Worm (Caenorhabditis elegans): ENCODE data around the gene mans-4.
A peak's percentile ranks its signal among the peaks of the same experiment; 100 is the strongest.

Gene mans-4

DNA sequence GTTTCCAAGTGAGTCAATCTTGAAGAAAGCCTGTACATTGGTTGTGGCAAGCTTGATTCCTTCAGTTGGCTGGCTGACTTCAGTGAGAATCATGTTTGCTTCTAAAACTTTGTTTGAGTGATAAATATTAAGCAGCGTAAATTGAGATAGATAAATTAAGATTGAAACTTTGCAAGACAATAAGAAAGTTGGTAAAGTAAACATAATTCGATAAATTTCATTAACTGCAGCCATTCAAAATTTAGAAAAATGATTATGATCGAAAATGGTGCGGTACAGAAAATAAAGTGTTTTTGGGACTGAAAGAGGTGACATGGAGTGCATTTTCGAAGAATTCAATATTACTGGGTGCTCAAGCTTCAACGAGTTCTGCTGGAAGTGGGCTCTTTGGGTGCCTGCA, 17.2 kb upstream of the mans-4 start, which contains the start of gene icln-1:
Gene icln-1, minus strand, starts transcription at position 101 of the 400 bp plus-strand sequence.
- TF ChIP-seq fkh-8 (tag; optimal IDR thresholded peaks at IDR 0.05), result no peak
- no peak for TF ChIP-seq nhr-28 (tag; optimal IDR thresholded peaks at IDR 0.05)
- no peak for TF ChIP-seq lin-13 (GFP tag; optimal IDR thresholded peaks at IDR 0.05)
- TF ChIP-seq zip-4 (GFP tag; optimal IDR thresholded peaks at IDR 0.05), result no peak
- no peak for TF ChIP-seq lir-3 (tag; optimal IDR thresholded peaks at IDR 0.05; ENCODE audit: poor library complexity)
- TF ChIP-seq snpc-4 (tag; optimal IDR thresholded peaks at IDR 0.05), result no peak
- no peak for TF ChIP-seq dpl-1 (GFP tag; optimal IDR thresholded peaks at IDR 0.05)
- TF ChIP-seq pqm-1 (tag; optimal IDR thresholded peaks at IDR 0.05), result no peak
- no peak for TF ChIP-seq elt-2 (tag; optimal IDR thresholded peaks at IDR 0.05)
- no peak for TF ChIP-seq nhr-71 (tag; optimal IDR thresholded peaks at IDR 0.05)
- no peak for TF ChIP-seq nhr-20 (tag; optimal IDR thresholded peaks at IDR 0.05)
- no peak for TF ChIP-seq nhr-84 (tag; optimal IDR thresholded peaks at IDR 0.05)
- no peak for TF ChIP-seq ztf-4 (tag; optimal IDR thresholded peaks at IDR 0.05)
- TF ChIP-seq C04F5.9 (tag; optimal IDR thresholded peaks at IDR 0.05), result no peak
- no peak for TF ChIP-seq unc-86 (tag; optimal IDR thresholded peaks at IDR 0.05)

DNA sequence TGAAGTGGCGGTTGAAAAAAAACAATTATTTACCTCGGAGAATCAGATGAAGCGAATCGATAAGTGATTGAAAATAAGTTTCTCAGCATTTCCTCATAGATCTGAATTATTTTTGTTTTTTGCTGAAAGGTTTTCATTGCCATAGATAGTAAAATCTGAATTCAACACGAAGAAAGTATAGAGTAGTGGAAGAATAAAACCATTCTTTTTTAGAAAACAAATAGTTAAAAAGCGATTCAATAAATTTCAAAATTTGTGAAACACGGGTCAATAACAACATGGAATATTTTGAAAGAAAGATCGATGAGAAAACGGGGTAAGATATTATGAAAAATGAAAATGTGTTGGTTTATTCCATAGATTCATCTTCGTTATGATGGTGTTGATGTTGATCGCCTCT, 16.0 kb upstream of the mans-4 start, which contains the start of gene mrpl-42:
Gene mrpl-42, minus strand, starts transcription at position 101 of the 400 bp plus-strand sequence.
- TF ChIP-seq ztf-11 (tag; optimal IDR thresholded peaks at IDR 0.05), result no peak

DNA sequence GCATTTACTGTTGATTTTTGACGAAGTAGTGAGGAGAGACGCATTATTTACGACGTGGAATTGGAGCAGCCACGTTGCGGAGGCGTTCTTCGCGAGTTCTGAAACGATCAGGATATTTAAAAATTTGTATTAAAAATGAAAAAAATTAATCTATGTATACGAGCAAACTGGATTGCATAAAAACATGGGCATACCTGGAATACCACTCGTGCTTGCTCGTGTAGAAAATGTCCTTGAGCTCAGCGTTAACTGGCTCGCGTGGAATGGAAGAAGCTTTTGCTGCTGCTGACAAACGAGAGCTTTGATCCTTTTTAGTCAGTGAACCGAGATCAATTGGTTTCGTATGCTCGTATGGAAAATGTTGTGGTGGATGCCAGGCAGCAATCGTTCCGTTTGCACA, 15.6 kb upstream of the mans-4 start, which contains the start of gene lpl-1:
Gene lpl-1, minus strand, starts transcription at position 101 of the 400 bp plus-strand sequence.
- TF ChIP-seq nhr-77 (tag; optimal IDR thresholded peaks at IDR 0.05) (no peak), tbx-2 (tag; optimal IDR thresholded peaks at IDR 0.05) (no peak), fkh-8 (tag; optimal IDR thresholded peaks at IDR 0.05) (no peak), C16A3.4 (tag; optimal IDR thresholded peaks at IDR 0.05) (no peak), ama-1 (optimal IDR thresholded peaks at IDR 0.05) (no peak), ceh-63 (GFP tag; optimal IDR thresholded peaks at IDR 0.05) (no peak), nhr-76 (tag; optimal IDR thresholded peaks at IDR 0.05) (no peak), nhr-84 (tag; optimal IDR thresholded peaks at IDR 0.05) (no peak), hpl-2 (GFP tag; optimal IDR thresholded peaks at IDR 0.05) (no peak), zag-1 (tag; optimal IDR thresholded peaks at IDR 0.05) (no peak), irx-1 (tag; optimal IDR thresholded peaks at IDR 0.05) (no peak)

DNA sequence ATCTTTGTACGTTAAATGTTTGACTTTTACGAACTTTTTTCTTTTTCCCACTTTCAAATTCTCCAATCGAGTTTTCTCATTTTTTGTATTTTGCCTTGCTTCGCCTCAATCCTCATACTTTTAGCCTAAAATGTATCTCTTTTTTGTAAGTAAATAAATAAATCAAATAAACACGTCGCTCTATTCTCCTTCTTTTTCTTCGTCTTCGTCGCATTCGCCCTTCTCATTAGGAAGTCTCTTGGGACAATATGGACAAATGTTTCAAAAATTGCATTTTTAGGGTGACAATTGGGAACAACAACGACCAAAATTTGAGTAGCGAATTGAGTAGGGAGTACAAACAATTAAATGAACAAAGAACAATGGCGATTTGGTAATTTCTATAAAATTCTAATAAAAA, 13.6 kb upstream of the mans-4 start:
- TF ChIP-seq fkh-10 (GFP tag; optimal IDR thresholded peaks at IDR 0.05) (peak; percentile 68), nhr-28 (tag; optimal IDR thresholded peaks at IDR 0.05) (no peak), sup-37 (GFP tag; optimal IDR thresholded peaks at IDR 0.05) (no peak), lin-14 (GFP tag; optimal IDR thresholded peaks at IDR 0.05) (peak; percentile 86), zag-1 (tag; optimal IDR thresholded peaks at IDR 0.05) (peak; percentile 2), egl-13 (tag; optimal IDR thresholded peaks at IDR 0.05) (no peak), irx-1 (tag; optimal IDR thresholded peaks at IDR 0.05) (no peak), fkh-8 (tag; optimal IDR thresholded peaks at IDR 0.05) (no peak), hlh-4 (tag; optimal IDR thresholded peaks at IDR 0.05) (no peak), hpl-2 (GFP tag; optimal IDR thresholded peaks at IDR 0.05) (no peak), dpl-1 (GFP tag; optimal IDR thresholded peaks at IDR 0.05) (peak in 1 of 3 experiments; percentile 7), mep-1 (tag; optimal IDR thresholded peaks at IDR 0.05) (peak; percentile 1), egl-27 (tag; optimal IDR thresholded peaks at IDR 0.05) (no peak), efl-1 (optimal IDR thresholded peaks at IDR 0.05) (peak in 1 of 2 experiments; percentile 5), efl-1 (GFP tag; optimal IDR thresholded peaks at IDR 0.05 in 1 of 2) (peak in 1 of 2 experiments; percentile 51), sptf-1 (tag; optimal IDR thresholded peaks at IDR 0.05) (no peak), ztf-4 (tag; optimal IDR thresholded peaks at IDR 0.05) (no peak), nhr-71 (tag; optimal IDR thresholded peaks at IDR 0.05) (peak; percentile 25), tbx-2 (tag; optimal IDR thresholded peaks at IDR 0.05) (peak; percentile 43), efl-3 (GFP tag; optimal IDR thresholded peaks at IDR 0.05) (no peak), ces-1 (GFP tag; optimal IDR thresholded peaks at IDR 0.05) (peak; percentile 84)
